Fruit fly (Drosophila melanogaster) whole organism, embryonic: ENCODE results near the gene MESK4.

Source experiments
- ATbp ChIP-seq: fragments of 200-800 bp; sonication (Bioruptor generic); optimal IDR thresholded peaks from 2 replicates; lab custom pipeline; 2017; ENCODE audit warnings: missing biosample characterization, mild to moderate bottlenecking, missing genetic modification characterization, missing genetic modification reagents
- Awh ChIP-seq: fragments of 200-800 bp; sonication (Bioruptor generic); IDR thresholded peaks from 2 replicates; pipeline ENCODE4, ENCODE4 v1.3.6; 2022; ENCODE audit warnings: missing biosample characterization, missing genetic modification characterization
- CG11085 ChIP-seq: fragments of 200-800 bp; sonication (Bioruptor generic); IDR thresholded peaks from 2 replicates; pipeline ENCODE4 v1.3.6; 2022; ENCODE audit warnings: missing biosample characterization, missing genetic modification characterization
- CG11093 ChIP-seq: fragments of 200-800 bp; sonication (Bioruptor generic); IDR thresholded peaks from 3 replicates; pipeline ENCODE4 v1.3.6; 2022; ENCODE audit warnings: missing biosample characterization, missing genetic modification characterization
- CG11504 ChIP-seq: fragments of 200-800 bp; sonication (Bioruptor generic); optimal IDR thresholded peaks from 3 replicates; lab custom pipeline; 2019; ENCODE audit warnings: missing biosample characterization, mild to moderate bottlenecking, missing genetic modification characterization, moderate library complexity
- CG11696 ChIP-seq: fragments of 200-800 bp; sonication (Bioruptor generic); IDR thresholded peaks from 2 replicates; pipeline ENCODE4 v1.3.6; 2022; ENCODE audit warnings: missing biosample characterization, missing genetic modification characterization
- CG12071 ChIP-seq: fragments of 200-800 bp; sonication (Bioruptor generic); optimal IDR thresholded peaks from 3 replicates; lab custom pipeline; 2018; ENCODE audit warnings: missing biosample characterization, mild to moderate bottlenecking, missing genetic modification characterization
- CG13123 ChIP-seq: fragments of 200-800 bp; sonication (Bioruptor generic); optimal IDR thresholded peaks from 2 replicates; lab custom pipeline; 2016; ENCODE audit warnings: missing biosample characterization, missing genetic modification characterization
- CG13296 ChIP-seq: fragments of 200-800 bp; sonication (Bioruptor generic); optimal IDR thresholded peaks from 3 replicates; lab custom pipeline; 2018; ENCODE audit warnings: missing biosample characterization, mild to moderate bottlenecking, missing genetic modification characterization
- CG14965 ChIP-seq: fragments of 200-800 bp; sonication (Bioruptor generic); optimal IDR thresholded peaks from 2 replicates; lab custom pipeline; 2016; ENCODE audit warnings: missing biosample characterization, missing genetic modification characterization, borderline replicate concordance
- CG15011 ChIP-seq: fragments of 200-800 bp; sonication (Bioruptor generic); optimal IDR thresholded peaks from 3 replicates; lab custom pipeline; 2018; ENCODE audit warnings: missing biosample characterization, mild to moderate bottlenecking, missing genetic modification characterization
- CG1603 ChIP-seq: fragments of 200-800 bp; sonication (Bioruptor generic); optimal IDR thresholded peaks from 2 replicates; lab custom pipeline; 2019; ENCODE audit warnings: missing biosample characterization, mild to moderate bottlenecking, missing genetic modification characterization, moderate library complexity
- CG17186 ChIP-seq: fragments of 200-800 bp; sonication (Bioruptor generic); optimal IDR thresholded peaks from 3 replicates; lab custom pipeline; 2017; ENCODE audit warnings: missing biosample characterization, missing genetic modification reagents, missing genetic modification characterization
- CG17359 ChIP-seq: fragments of 200-800 bp; sonication (Bioruptor generic); optimal IDR thresholded peaks from 3 replicates; lab custom pipeline; 2018; ENCODE audit warnings: missing biosample characterization, mild to moderate bottlenecking, missing genetic modification characterization, moderate library complexity
- CG17802 ChIP-seq: fragments of 200-800 bp; sonication (Bioruptor generic); optimal IDR thresholded peaks from 2 replicates; lab custom pipeline; 2018; ENCODE audit warnings: missing biosample characterization, mild to moderate bottlenecking, missing genetic modification characterization, moderate library complexity
- CG18619 ChIP-seq: fragments of 200-800 bp; sonication (Bioruptor generic); optimal IDR thresholded peaks from 3 replicates; lab custom pipeline; 2017; ENCODE audit warnings: missing biosample characterization, mild to moderate bottlenecking, missing genetic modification characterization
- CG2129 ChIP-seq: fragments of 200-800 bp; sonication (Bioruptor generic); IDR thresholded peaks from 2 replicates; pipeline ENCODE4 v1.3.6; 2022; ENCODE audit warnings: missing biosample characterization, missing genetic modification characterization; ENCODE audit not compliant: partially characterized antibody
- CG2712 ChIP-seq: fragments of 200-800 bp; optimal IDR thresholded peaks from 3 replicates; lab custom pipeline; 2019; ENCODE audit warnings: missing biosample characterization, mild to moderate bottlenecking, missing genetic modification characterization, moderate library complexity
- CG31365 ChIP-seq: fragments of 200-800 bp; sonication (Bioruptor generic); optimal IDR thresholded peaks from 2 replicates; lab custom pipeline; 2018; ENCODE audit warnings: missing biosample characterization, mild to moderate bottlenecking, missing genetic modification characterization
- CG3163 ChIP-seq: fragments of 200-800 bp; sonication (Bioruptor generic); optimal IDR thresholded peaks from 3 replicates; lab custom pipeline; 2016; ENCODE audit warnings: missing biosample characterization, missing genetic modification characterization
- CG32772 ChIP-seq: fragments of 200-800 bp; sonication (Bioruptor generic); IDR thresholded peaks from 2 replicates; pipeline ENCODE4 v1.3.6; 2022; ENCODE audit warnings: missing biosample characterization, missing genetic modification characterization
- CG3995 ChIP-seq: fragments of 200-800 bp; sonication (Bioruptor generic); optimal IDR thresholded peaks from 3 replicates; lab custom pipeline; 2016; ENCODE audit warnings: missing biosample characterization, missing genetic modification characterization
- CG4404 ChIP-seq: fragments of 200-800 bp; sonication (Bioruptor generic); IDR thresholded peaks from 2 replicates; pipeline ENCODE4 v1.3.6; 2022; ENCODE audit warnings: missing biosample characterization, missing genetic modification characterization
- CG4707 ChIP-seq: fragments of 200-800 bp; sonication (Bioruptor generic); optimal IDR thresholded peaks from 2 replicates; lab custom pipeline; 2018; ENCODE audit warnings: missing biosample characterization, mild to moderate bottlenecking, missing genetic modification characterization, moderate library complexity
- CG4820 ChIP-seq: fragments of 200-800 bp; sonication (Bioruptor generic); optimal IDR thresholded peaks from 3 replicates; lab custom pipeline; 2016; ENCODE audit warnings: missing biosample characterization, missing genetic modification characterization
- CG5180 ChIP-seq: fragments of 200-800 bp; sonication (Bioruptor generic); optimal IDR thresholded peaks from 3 replicates; lab custom pipeline; 2017; ENCODE audit warnings: missing biosample characterization, missing genetic modification characterization, mild to moderate bottlenecking, moderate library complexity, missing genetic modification reagents
- CG6272 ChIP-seq: fragments of 200-800 bp; sonication (Bioruptor generic); IDR thresholded peaks from 2 replicates; pipeline ENCODE4 v1.3.6; 2022; ENCODE audit warnings: missing biosample characterization, missing genetic modification characterization
- CG6813 ChIP-seq: fragments of 200-800 bp; sonication (Bioruptor generic); optimal IDR thresholded peaks from 2 replicates; lab custom pipeline; 2017; ENCODE audit warnings: missing biosample characterization, missing genetic modification characterization, mild to moderate bottlenecking, moderate library complexity, missing genetic modification reagents
- CHES-1-like ChIP-seq: fragments of 200-800 bp; sonication (Bioruptor generic); optimal IDR thresholded peaks from 2 replicates; lab custom pipeline; 2016; ENCODE audit warnings: missing biosample characterization, missing genetic modification characterization
- D ChIP-seq, 2 experiments: fragments of 200-800 bp in 1 of 2; fragments of >200 bp in 1 of 2; sonication (Bioruptor generic) in 1 of 2; optimal IDR thresholded peaks; 2 replicates in 1 of 2; 3 replicates in 1 of 2; lab custom pipeline; 2017; ENCODE audit warnings: mild to moderate bottlenecking in 1 of 2, missing biosample characterization in 1 of 2, missing genetic modification characterization in 1 of 2, missing genetic modification reagents in 1 of 2
- Dbx ChIP-seq: fragments of 200-800 bp; sonication (Bioruptor generic); IDR thresholded peaks from 3 replicates; pipeline ENCODE4 v1.3.6; 2022; ENCODE audit warnings: missing biosample characterization, missing genetic modification characterization
- Drgx ChIP-seq: fragments of 200-800 bp; sonication (Bioruptor generic); IDR thresholded peaks from 2 replicates; pipeline ENCODE4 v1.3.6; 2022; ENCODE audit warnings: missing biosample characterization, missing genetic modification characterization
- HHEX ChIP-seq: fragments of 200-800 bp; sonication (Bioruptor generic); optimal IDR thresholded peaks from 3 replicates; lab custom pipeline; 2017; ENCODE audit warnings: missing biosample characterization, mild to moderate bottlenecking, missing genetic modification characterization, missing genetic modification reagents
- Hey ChIP-seq: fragments of 200-800 bp; sonication (Bioruptor generic); optimal IDR thresholded peaks from 3 replicates; lab custom pipeline; 2018; ENCODE audit warnings: missing biosample characterization, mild to moderate bottlenecking, missing genetic modification characterization
- Jarid2 ChIP-seq: fragments of 200-800 bp; sonication (Bioruptor generic); optimal IDR thresholded peaks from 3 replicates; lab custom pipeline; 2017; ENCODE audit warnings: mild to moderate bottlenecking, missing biosample characterization, missing genetic modification reagents, missing genetic modification characterization
- Med ChIP-seq: fragments of 200-800 bp; sonication (Bioruptor generic); peaks from one replicate; lab custom pipeline; 2016; ENCODE audit warnings: missing biosample characterization, missing genetic modification characterization, mild to moderate bottlenecking, inconsistent platforms, moderate library complexity
- Pdp1 ChIP-seq, 2 experiments: fragments of 200-800 bp; sonication (Bioruptor generic); optimal IDR thresholded peaks; 3 replicates each; lab custom pipeline; 2016; ENCODE audit warnings: missing biosample characterization in 2 of 2, missing genetic modification characterization in 2 of 2, mild to moderate bottlenecking in 1 of 2, moderate library complexity in 1 of 2
- ab ChIP-seq: fragments of 200-800 bp; sonication (Bioruptor generic); optimal IDR thresholded peaks from 2 replicates; lab custom pipeline; 2016; ENCODE audit warnings: missing biosample characterization, missing genetic modification characterization
- btn ChIP-seq: fragments of 200-800 bp; sonication (Bioruptor generic); optimal IDR thresholded peaks from 2 replicates; lab custom pipeline; 2016; ENCODE audit warnings: missing biosample characterization, missing genetic modification characterization
- chif ChIP-seq, 2 experiments: fragments of 200-800 bp; sonication (Bioruptor generic); optimal IDR thresholded peaks; 3 replicates each; lab custom pipeline; 2016; ENCODE audit warnings: missing biosample characterization in 2 of 2, missing genetic modification characterization in 2 of 2
- dimm ChIP-seq: fragments of 200-800 bp; sonication (Bioruptor generic); IDR thresholded peaks from 2 replicates; pipeline ENCODE4 v1.3.6; 2022; ENCODE audit warnings: missing biosample characterization, missing genetic modification characterization
- eve ChIP-seq, 2 experiments: fragments of >200 bp; optimal IDR thresholded peaks; 2 replicates each; lab custom pipeline; 2017; ENCODE audit warnings: missing biosample characterization in 2 of 2, missing genetic modification characterization in 2 of 2
- hth ChIP-seq: fragments of >200 bp; optimal IDR thresholded peaks from 2 replicates; lab custom pipeline; 2017; ENCODE audit warnings: inconsistent platforms
- kah ChIP-seq: fragments of 200-800 bp; sonication (Bioruptor generic); optimal IDR thresholded peaks from 2 replicates; lab custom pipeline; 2018; ENCODE audit warnings: missing biosample characterization, mild to moderate bottlenecking, missing genetic modification characterization
- nerfin-1 ChIP-seq: fragments of 200-800 bp; sonication (Bioruptor generic); optimal IDR thresholded peaks from 3 replicates; lab custom pipeline; 2019; ENCODE audit warnings: missing biosample characterization, mild to moderate bottlenecking, missing genetic modification characterization, moderate library complexity
- onecut ChIP-seq: fragments of 200-800 bp; sonication (Bioruptor generic); IDR thresholded peaks from 2 replicates; pipeline ENCODE4 v1.3.6; 2022; ENCODE audit warnings: missing biosample characterization, missing genetic modification characterization
- pfk ChIP-seq: fragments of 200-800 bp; sonication (Bioruptor generic); optimal IDR thresholded peaks from 2 replicates; lab custom pipeline; 2018; ENCODE audit warnings: missing biosample characterization, mild to moderate bottlenecking, missing genetic modification characterization, moderate library complexity
- sisA ChIP-seq: fragments of 200-800 bp; sonication (Bioruptor generic); IDR thresholded peaks from 2 replicates; pipeline ENCODE4 v1.3.6; 2022; ENCODE audit warnings: missing biosample characterization, missing genetic modification characterization
- yki ChIP-seq: fragments of >200 bp; optimal IDR thresholded peaks from 3 replicates; lab custom pipeline; 2018

MESK4 gene

DNA sequence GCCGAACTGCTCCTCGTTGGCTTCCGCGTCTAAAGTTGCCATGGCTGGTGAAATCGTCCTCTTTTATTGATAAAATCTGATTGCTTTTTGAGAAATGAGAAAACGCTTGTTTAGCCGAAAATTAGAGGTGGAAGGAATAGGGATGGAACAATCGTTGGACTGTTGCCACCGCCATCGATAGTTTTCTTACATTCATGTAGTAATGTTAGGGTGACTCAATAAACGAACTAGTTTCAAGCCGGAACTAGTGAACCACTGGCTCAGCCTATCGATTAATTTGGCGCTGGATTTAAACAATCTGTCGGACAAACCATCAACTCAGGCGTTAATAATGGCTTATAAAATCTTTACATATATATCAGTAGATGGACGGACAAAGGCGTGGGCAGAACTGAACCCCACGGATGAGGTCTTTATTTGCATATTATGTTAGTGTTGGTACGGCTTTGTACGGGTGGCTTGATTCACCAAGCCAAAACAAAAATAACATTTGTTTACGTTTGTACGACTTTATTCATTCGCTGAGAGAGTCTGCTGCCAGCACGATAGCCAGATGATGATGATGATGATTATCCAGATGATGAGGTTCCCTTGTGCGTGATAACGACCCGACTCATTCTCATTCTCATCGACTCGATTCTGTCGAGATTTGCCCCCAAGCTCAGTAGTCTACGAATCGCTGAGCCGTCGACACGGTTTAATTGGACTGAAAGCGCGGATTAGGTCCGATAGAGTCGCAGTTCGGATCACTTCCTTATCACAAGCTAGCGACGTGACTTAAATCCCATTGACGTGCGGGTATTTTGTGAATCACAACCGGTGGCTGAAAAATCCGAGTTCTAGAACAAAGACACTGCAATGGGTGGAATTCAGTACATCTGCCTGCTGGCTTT, 13.8 kb downstream of the MESK4 start, which contains the start of the genes Sf3a1 and Irc (continued):
- TF ChIP-seq ATbp (no peak), CG3163 (no peak), CHES-1-like (GFP tag; lab: Kevin White, UChicago) (peak; percentile 36), CG17359 (no peak), CG6813 (GFP tag; lab: Kevin White, UChicago) (no peak), CG3995 (GFP tag; lab: Kevin White, UChicago) (peak; percentile 86), CG11504 (tag; lab: Kevin White, UChicago) (no peak), CG1603 (peak; percentile 81), CG31365 (tag; lab: Kevin White, UChicago) (no peak), CG13296 (GFP tag; lab: Kevin White, UChicago) (no peak), CG32772 (GFP tag; lab: Robert Waterston, UW) (no peak), Jarid2 (GFP tag; lab: Kevin White, UChicago) (peak; percentile 33), CG5180 (GFP tag; lab: Kevin White, UChicago) (no peak), chif (GFP tag; optimal IDR thresholded peaks at IDR 0.05; lab: Kevin White, UChicago) (no peak), CG4404 (GFP tag; lab: Robert Waterston, UW) (no peak), CG6272 (GFP tag; lab: Robert Waterston, UW) (no peak), CG13123 (GFP tag; lab: Kevin White, UChicago) (no peak), kah (GFP tag; lab: Kevin White, UChicago) (no peak), nerfin-1 (no peak), CG15011 (GFP tag; lab: Kevin White, UChicago) (no peak), ab (GFP tag; lab: Kevin White, UChicago) (no peak), CG14965 (GFP tag; lab: Kevin White, UChicago) (no peak), CG11696 (no peak), hth (lab: Kevin White, UChicago) (no peak), pfk (GFP tag; lab: Kevin White, UChicago) (no peak), btn (no peak), CG12071 (GFP tag; lab: Kevin White, UChicago) (no peak), dimm (GFP tag; lab: Robert Waterston, UW) (no peak), CG17802 (no peak), CG2712 (tag; lab: Kevin White, UChicago) (peak; percentile 51), CG17186 (GFP tag; lab: Kevin White, UChicago) (peak; percentile 30), Pdp1 (GFP tag; optimal IDR thresholded peaks at IDR 0.05; lab: Kevin White, UChicago) (peak; percentile 25 to 54), HHEX (GFP tag; lab: Kevin White, UChicago) (no peak), sisA (GFP tag; lab: Robert Waterston, UW) (no peak), CG18619 (GFP tag; lab: Kevin White, UChicago) (no peak), CG4820 (no peak), CG2129 (GFP tag; lab: Robert Waterston, UW) (peak; percentile 86), CG11093 (GFP tag; lab: Robert Waterston, UW) (no peak), yki (no peak), CG4707 (GFP tag; lab: Kevin White, UChicago) (no peak), Dbx (GFP tag; lab: Robert Waterston, UW) (peak; percentile 48; the same call in 1 of the 3 replicates), Med (peak; percentile 90), eve (GFP tag; optimal IDR thresholded peaks at IDR 0.05; lab: Kevin White, UChicago) (no peak), CG11085 (GFP tag; lab: Robert Waterston, UW) (no peak), Hey (tag; lab: Kevin White, UChicago) (no peak), D (optimal IDR thresholded peaks at IDR 0.05; lab: Kevin White, UChicago) (no peak), D (GFP tag; optimal IDR thresholded peaks at IDR 0.05; lab: Kevin White, UChicago) (no peak), onecut (GFP tag; lab: Robert Waterston, UW) (no peak), Drgx (GFP tag; lab: Robert Waterston, UW) (peak; percentile 20; the same call in 1 of the 2 replicates), Awh (GFP tag; lab: Robert Waterston, UW) (no peak)
